Worm (Caenorhabditis elegans) whole organism, L2 larva: Measurements from ENCODE around the gene daf-19.

ENCODE experiments used
- ZK546.5 ChIP-seq: sonication (generic microtip); optimal IDR thresholded peaks from 2 replicates; lab custom pipeline; 2017; ENCODE audit warnings: missing biosample characterization, missing genetic modification characterization
- alr-1 ChIP-seq: fragments of 150-350 bp; optimal IDR thresholded peaks from 2 replicates; lab custom pipeline; 2014; ENCODE audit warnings: missing biosample characterization, missing genetic modification characterization
- blmp-1 ChIP-seq: sonication (generic microtip); optimal IDR thresholded peaks from 2 replicates; lab custom pipeline; 2017; ENCODE audit warnings: missing genetic modification characterization, mild to moderate bottlenecking, missing compliant biosample characterization, antibody characterized with exemption, moderate library complexity; ENCODE audit not compliant: insufficient read depth
- ceh-82 ChIP-seq: fragments of 150-350 bp; optimal IDR thresholded peaks from 2 replicates; lab custom pipeline; 2014; ENCODE audit warnings: missing biosample characterization, missing genetic modification characterization
- egl-27 ChIP-seq: sonication (generic microtip); optimal IDR thresholded peaks from 3 replicates; lab custom pipeline; 2017; ENCODE audit warnings: missing biosample characterization, missing genetic modification reagents, missing genetic modification characterization
- lin-13 ChIP-seq: fragments of 150-350 bp; optimal IDR thresholded peaks from 2 replicates; lab custom pipeline; 2014; ENCODE audit warnings: missing biosample characterization, missing genetic modification reagents, missing genetic modification characterization
- nhr-11 ChIP-seq: fragments of 150-350 bp; optimal IDR thresholded peaks from 2 replicates; lab custom pipeline; 2014; ENCODE audit warnings: missing biosample characterization, missing genetic modification characterization
- nhr-237 ChIP-seq: fragments of 150-350 bp; optimal IDR thresholded peaks from 2 replicates; lab custom pipeline; 2014; ENCODE audit warnings: missing biosample characterization, missing genetic modification characterization
- unc-62 ChIP-seq: fragments of 150-350 bp; optimal IDR thresholded peaks from 2 replicates; lab custom pipeline; 2014; ENCODE audit warnings: missing biosample characterization, missing genetic modification reagents, missing genetic modification characterization
- ztf-11 ChIP-seq: sonication (generic microtip); optimal IDR thresholded peaks from 2 replicates; lab custom pipeline; 2017; ENCODE audit warnings: missing biosample characterization, missing genetic modification characterization

- no peak for TF ChIP-seq lin-13
- no peak for TF ChIP-seq nhr-11 (tag; lab: Kevin White, UChicago)
- TF ChIP-seq ztf-11 (tag; lab: Kevin White, UChicago): no peak
- TF ChIP-seq ceh-82 (tag; lab: Kevin White, UChicago): no peak
- TF ChIP-seq ZK546.5 (tag; lab: Kevin White, UChicago): no peak
- TF ChIP-seq nhr-237 (tag; lab: Kevin White, UChicago): no peak
- TF ChIP-seq unc-62 (GFP tag; lab: Kevin White, UChicago): no peak
- no peak for TF ChIP-seq blmp-1 (tag; lab: Kevin White, UChicago)
- TF ChIP-seq egl-27 (tag; lab: Kevin White, UChicago): no peak
- TF ChIP-seq alr-1: no peak
Measured at ce11 chrII:10122465-10122864, 46.7 kb downstream of the daf-19 start, which contains the start of gene F27E5.7.
